Fruit fly (Drosophila melanogaster) whole organism, pupa: Measurements from ENCODE around the gene Smox.

Source experiments
- CG12605 ChIP-seq: fragments of 200-800 bp; sonication (Bioruptor generic); IDR thresholded peaks from 2 replicates; pipeline ENCODE4 v1.3.6; 2022; ENCODE audit warnings: missing biosample characterization, missing genetic modification characterization
- CG13204 ChIP-seq: fragments of 200-800 bp; sonication (Bioruptor generic); optimal IDR thresholded peaks from 2 replicates; lab custom pipeline; 2018; ENCODE audit warnings: missing biosample characterization, mild to moderate bottlenecking, missing genetic modification characterization, moderate library complexity
- CG4496 ChIP-seq: fragments of 200-800 bp; sonication (Bioruptor generic); IDR thresholded peaks from 3 replicates; pipeline ENCODE4 v1.3.6; 2022; ENCODE audit warnings: missing biosample characterization, missing genetic modification characterization
- EcR ChIP-seq: fragments of 200-800 bp; sonication (Bioruptor generic); optimal IDR thresholded peaks from 3 replicates; lab custom pipeline; 2019; ENCODE audit warnings: missing biosample characterization, missing genetic modification characterization, mild to moderate bottlenecking, moderate library complexity, missing genetic modification reagents
- Pif1B ChIP-seq: fragments of 200-800 bp; sonication (Bioruptor generic); optimal IDR thresholded peaks from 3 replicates; lab custom pipeline; 2016; ENCODE audit warnings: missing biosample characterization, missing genetic modification characterization
- fd96Ca ChIP-seq: fragments of 200-800 bp; sonication (Bioruptor generic); IDR thresholded peaks from 3 replicates; pipeline ENCODE4 v1.3.6; 2022; ENCODE audit warnings: missing biosample characterization, missing genetic modification characterization

DNA sequence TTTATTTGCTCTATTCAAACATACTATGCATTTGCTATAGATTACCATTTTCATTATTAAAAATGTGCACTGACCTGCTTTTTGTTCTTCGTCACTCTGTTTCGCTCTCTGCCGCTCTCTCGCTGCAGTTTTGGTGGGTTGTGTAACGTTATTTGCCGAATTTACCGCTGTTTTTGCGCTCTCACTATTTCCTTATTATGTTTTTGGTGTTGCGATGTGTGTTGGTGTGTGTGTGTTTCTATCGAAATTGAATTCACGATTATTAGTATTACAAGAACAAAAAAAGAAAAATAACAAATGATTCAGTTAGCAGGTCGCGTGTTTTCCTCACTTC lies 26.8 kb downstream of the Smox start:
- TF ChIP-seq CG13204 (GFP tag; lab: Kevin White, UChicago) (no peak), Pif1B (GFP tag; lab: Kevin White, UChicago) (no peak), fd96Ca (no peak), CG4496 (GFP tag; lab: Robert Waterston, UW) (no peak), CG12605 (GFP tag; lab: Robert Waterston, UW) (no peak), EcR (GFP tag; lab: Kevin White, UChicago) (no peak)
